Fruit fly (Drosophila melanogaster): ENCODE measurements around the gene Myc.

DNA sequence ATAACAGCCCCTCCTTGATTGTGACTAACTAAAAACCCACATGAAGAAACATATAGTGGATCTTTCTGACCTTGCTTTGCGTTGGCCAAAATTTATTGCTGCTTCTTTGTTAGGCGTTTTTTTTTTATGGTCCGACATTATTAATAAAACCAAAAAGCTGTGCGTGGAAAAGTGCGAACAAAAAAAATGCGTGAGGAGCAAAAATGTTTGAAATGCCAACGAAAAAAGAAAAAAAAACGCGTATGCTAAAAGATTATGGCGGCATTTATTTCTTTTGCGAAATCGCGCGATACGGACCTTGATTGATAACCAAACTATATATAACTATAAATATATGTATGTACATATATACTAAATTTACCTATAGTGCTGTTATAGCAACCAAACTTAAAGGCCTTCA, 7.4 kb upstream of the Myc start:
- no peak for TF ChIP-seq Sin3A (optimal IDR thresholded peaks at IDR 0.05)
- TF ChIP-seq Myc (optimal IDR thresholded peaks at IDR 0.05), result no peak

Data from Kc167 (cell line).